Fruit fly (Drosophila melanogaster) whole organism: ENCODE measurements around the gene CG4404.
A peak's percentile ranks its signal among the peaks of the same experiment; 100 is the strongest.

Experiments used
- CG8478 ChIP-seq: fragments of >200 bp; optimal IDR thresholded peaks from 2 replicates; lab custom pipeline; 2018; ENCODE audit warnings: inconsistent platforms
- Dll ChIP-seq: fragments of >200 bp; optimal IDR thresholded peaks from 2 replicates; lab custom pipeline; 2017
- EcR ChIP-seq, 2 experiments: fragments of >200 bp; optimal IDR thresholded peaks; 2 replicates each; lab custom pipeline; 2017; ENCODE audit warnings: missing biosample characterization in 2 of 2, missing genetic modification characterization in 2 of 2, missing genetic modification reagents in 2 of 2
- pan ChIP-seq: fragments of >200 bp; optimal IDR thresholded peaks from 2 replicates; lab custom pipeline; 2017
- psq ChIP-seq: fragments of >200 bp; optimal IDR thresholded peaks from 2 replicates; lab custom pipeline; 2017
- usp ChIP-seq: fragments of >200 bp; optimal IDR thresholded peaks from 2 replicates; lab custom pipeline; 2017; ENCODE audit warnings: missing biosample characterization, missing genetic modification characterization, mixed read lengths

The CG4404 gene

DNA sequence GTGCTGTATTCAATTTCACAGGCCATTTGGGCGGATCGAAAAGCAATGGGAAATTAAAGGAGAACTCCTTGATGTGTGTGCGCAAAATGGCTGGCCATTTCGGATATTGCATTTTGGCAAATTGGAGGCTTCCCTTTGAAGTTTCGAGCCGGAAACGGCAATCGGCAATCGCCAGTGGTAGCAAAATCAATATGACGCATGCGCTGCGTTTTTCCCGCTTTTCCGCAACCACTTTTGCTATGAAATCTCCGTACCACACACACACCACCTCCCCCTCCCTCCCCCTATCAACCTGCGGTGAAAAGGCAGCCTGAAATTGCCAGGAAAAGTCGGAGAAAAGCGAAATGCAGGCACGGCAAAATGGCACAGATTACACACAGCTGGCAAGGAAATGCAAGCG, 16.5 kb upstream of the CG4404 start:
- TF ChIP-seq usp (GFP tag; lab: Kevin White, UChicago) (no peak), pan (lab: Kevin White, UChicago) (no peak)

- TF ChIP-seq psq (lab: Kevin White, UChicago) (no peak), CG8478 (lab: Kevin White, UChicago) (no peak), usp (GFP tag; lab: Kevin White, UChicago) (no peak), Dll (lab: Kevin White, UChicago) (no peak), pan (lab: Kevin White, UChicago) (no peak), EcR (GFP tag; optimal IDR thresholded peaks at IDR 0.05; lab: Kevin White, UChicago) (no peak)
These were observed 13.8 kb upstream of the CG4404 start for dm6 chrX:12919594-12919993.

- TF ChIP-seq Dll (lab: Kevin White, UChicago) (no peak), psq (lab: Kevin White, UChicago) (no peak), EcR (GFP tag; optimal IDR thresholded peaks at IDR 0.05; lab: Kevin White, UChicago) (no peak), pan (lab: Kevin White, UChicago) (no peak), usp (GFP tag; lab: Kevin White, UChicago) (no peak), CG8478 (lab: Kevin White, UChicago) (no peak)
These were observed 11.4 kb upstream of the CG4404 start, which contains the start of gene fne for dm6 chrX:12917177-12917576. fne (plus strand) TSS chrX:12917477.

DNA sequence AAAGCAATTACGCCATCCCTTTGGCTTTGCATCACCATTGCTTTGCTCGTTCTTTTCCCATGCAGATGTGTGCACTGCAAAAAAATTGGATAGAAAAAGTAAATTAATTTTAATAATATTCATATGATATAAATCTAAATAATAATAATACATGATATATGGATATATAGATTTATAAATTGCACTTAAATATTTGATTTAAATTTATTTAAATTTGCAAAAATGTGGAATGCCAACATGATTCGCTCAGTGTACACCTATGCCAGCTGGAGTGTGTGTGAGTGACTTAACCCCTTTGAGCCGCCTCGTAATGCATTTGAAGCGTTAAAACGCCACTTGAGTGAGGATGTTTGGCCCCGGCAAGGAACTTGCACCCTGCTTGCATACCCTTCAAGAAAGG, 7.9 kb upstream of the CG4404 start:
- TF ChIP-seq Dll (lab: Kevin White, UChicago) (no peak), pan (lab: Kevin White, UChicago) (no peak), usp (GFP tag; lab: Kevin White, UChicago) (no peak), CG8478 (lab: Kevin White, UChicago) (no peak), psq (lab: Kevin White, UChicago) (no peak), EcR (GFP tag; optimal IDR thresholded peaks at IDR 0.05; lab: Kevin White, UChicago) (no peak)

DNA sequence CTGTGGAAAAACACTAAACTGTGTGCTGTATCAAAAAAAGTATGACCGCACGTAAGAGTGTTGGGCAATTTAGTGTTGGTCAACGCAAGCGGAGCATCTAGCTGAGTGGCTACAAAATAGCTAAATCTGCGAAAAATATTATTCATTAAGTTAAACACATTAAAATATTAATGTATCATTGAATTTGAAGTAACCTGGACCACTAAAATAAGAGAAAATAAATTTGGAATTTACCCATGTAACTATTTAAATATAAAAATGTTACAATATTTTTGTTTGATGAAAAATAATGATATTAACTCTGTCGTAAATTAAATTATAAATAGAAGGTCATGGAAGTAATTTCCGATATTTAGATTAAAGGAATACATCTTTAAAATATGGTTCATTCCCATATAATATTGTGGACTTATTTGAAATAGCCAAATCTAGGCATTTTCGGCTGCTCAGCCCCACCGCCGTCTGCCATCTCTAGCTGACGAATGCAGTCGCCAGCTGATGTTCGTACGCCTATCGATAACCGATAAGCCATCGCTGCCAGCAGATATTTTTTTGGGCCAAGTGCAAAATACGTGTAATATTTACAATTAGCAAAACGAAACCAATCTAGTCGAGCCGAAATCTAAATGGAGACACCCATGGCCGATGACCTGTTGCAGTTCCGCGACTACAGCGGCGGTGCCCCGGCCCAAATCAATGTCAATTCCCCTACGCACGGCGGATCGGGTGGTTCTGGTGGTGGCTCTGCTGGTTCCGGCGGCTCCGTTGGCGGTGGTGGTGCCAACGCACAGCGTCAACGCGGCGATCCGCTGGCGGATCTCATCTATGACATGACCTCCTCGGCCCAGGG, 4.0 kb upstream of the CG4404 start, which contains the start of the genes Brms1 and CG4645:
TSS of gene Brms1 (minus strand) at position 46 of the 850 bp plus-strand sequence.
TSS of gene CG4645 (plus strand) at position 377 of the 850 bp plus-strand sequence.
- TF ChIP-seq EcR (GFP tag; optimal IDR thresholded peaks at IDR 0.05; lab: Kevin White, UChicago) (no peak), usp (GFP tag; lab: Kevin White, UChicago) (no peak), psq (lab: Kevin White, UChicago) (no peak), pan (lab: Kevin White, UChicago) (no peak), CG8478 (lab: Kevin White, UChicago) (no peak), Dll (lab: Kevin White, UChicago) (no peak)

DNA sequence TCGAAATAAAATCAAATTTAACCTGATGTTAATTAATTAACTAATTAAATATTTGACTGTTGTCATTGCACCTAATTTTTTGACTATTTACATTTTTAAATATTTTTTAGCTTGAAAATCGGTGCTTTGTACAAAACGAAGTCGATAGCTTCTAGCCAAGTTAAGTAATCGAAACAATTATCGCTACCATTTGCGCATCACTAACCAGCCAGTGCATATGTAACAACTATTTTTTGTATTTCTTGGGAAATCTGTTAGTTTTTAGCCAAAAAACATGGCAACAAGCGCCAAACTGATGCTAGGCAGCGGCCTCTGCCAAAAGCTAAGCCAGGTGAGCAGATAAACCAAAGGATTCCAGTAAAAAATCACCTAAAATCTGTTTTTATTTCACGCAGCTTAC, 1.1 kb upstream of the CG4404 start, which contains the start of gene mRpL49:
TSS of gene mRpL49 (plus strand) at position 192 of the 400 bp plus-strand sequence.
- no peak for TF ChIP-seq EcR (GFP tag; optimal IDR thresholded peaks at IDR 0.05; lab: Kevin White, UChicago)
- no peak for TF ChIP-seq usp (GFP tag; lab: Kevin White, UChicago)
- no peak for TF ChIP-seq pan (lab: Kevin White, UChicago)
- TF ChIP-seq psq (lab: Kevin White, UChicago): no peak
- no peak for TF ChIP-seq CG8478 (lab: Kevin White, UChicago)
- no peak for TF ChIP-seq Dll (lab: Kevin White, UChicago)

DNA sequence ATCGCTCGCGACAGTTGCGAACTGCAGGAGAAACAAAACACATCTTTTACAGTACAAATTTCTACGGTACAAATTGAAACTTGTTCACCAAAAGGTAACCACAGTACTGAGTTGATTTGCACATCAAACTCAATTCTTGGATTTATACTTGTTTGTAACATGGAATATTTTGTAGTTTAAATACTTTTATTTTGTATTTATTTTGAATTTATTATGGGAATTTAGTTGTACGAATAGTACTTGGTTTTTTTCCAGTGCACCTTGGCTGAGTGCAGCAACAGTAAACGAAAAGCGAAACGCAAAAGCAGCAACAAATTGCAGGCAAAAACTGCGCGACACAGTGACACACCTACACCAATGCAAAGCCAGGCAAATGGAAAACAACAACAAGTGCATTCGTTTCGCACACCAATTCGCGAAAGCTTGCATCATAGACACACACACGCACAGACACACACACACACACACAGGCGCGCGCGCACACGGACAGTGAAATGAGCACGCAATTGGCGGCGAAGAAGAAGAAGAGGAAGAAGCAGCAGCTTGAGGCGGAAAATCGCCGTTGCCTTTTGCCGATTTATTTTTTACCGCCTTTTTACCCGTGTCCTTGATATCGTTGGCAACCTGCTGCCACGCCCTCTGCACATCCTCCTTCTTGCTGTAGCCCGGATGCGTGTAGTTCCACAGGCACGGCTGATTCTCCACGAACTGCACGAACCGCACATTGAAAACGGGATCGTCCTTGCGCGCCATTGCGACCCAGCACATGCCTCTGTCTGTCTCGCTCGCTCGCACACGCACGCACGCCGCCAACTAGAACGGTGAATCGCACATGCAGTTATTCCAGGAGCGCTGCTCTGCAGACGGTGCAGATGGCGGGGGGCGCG, 561 bp downstream of the CG4404 start:
- TF ChIP-seq CG8478 (lab: Kevin White, UChicago): no peak
- no peak for TF ChIP-seq pan (lab: Kevin White, UChicago)
- TF ChIP-seq psq (lab: Kevin White, UChicago): no peak
- TF ChIP-seq Dll (lab: Kevin White, UChicago): peak; percentile 44
- TF ChIP-seq EcR (GFP tag; optimal IDR thresholded peaks at IDR 0.05; lab: Kevin White, UChicago): no peak
- TF ChIP-seq usp (GFP tag; lab: Kevin White, UChicago): no peak

DNA sequence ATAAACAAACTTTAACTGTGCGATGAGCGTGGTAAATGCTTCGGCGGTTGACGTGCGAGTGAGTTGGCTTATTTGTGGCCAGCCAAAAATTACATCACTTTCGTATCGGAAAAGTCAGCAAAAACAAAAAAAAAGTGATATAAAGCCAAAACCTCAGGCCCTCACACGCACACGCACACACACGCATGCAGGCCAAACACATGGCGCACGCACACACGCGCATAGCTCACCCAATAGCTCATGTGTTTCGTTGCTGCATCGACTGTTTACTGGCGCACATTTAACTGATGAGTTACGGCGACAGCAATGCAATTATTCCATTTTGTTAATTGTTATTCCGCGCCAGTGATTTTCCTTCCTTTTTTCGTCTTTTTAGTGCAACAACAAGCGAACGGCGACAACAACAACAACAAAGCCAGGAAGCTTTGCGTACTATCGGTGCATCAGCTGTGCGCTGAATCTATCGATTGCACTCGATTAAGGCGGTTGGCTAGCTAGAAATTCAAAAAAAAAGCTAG, 2.7 kb downstream of the CG4404 start, which contains the start of gene Flad1:
TSS of gene Flad1 (minus strand) at position 418 of the 518 bp plus-strand sequence.
- no peak for TF ChIP-seq usp (GFP tag; lab: Kevin White, UChicago)
- TF ChIP-seq Dll (lab: Kevin White, UChicago): no peak
- no peak for TF ChIP-seq pan (lab: Kevin White, UChicago)
- no peak for TF ChIP-seq CG8478 (lab: Kevin White, UChicago)
- TF ChIP-seq EcR (GFP tag; optimal IDR thresholded peaks at IDR 0.05; lab: Kevin White, UChicago): no peak
- TF ChIP-seq psq (lab: Kevin White, UChicago): no peak

- TF ChIP-seq Dll (lab: Kevin White, UChicago): no peak
- no peak for TF ChIP-seq usp (GFP tag; lab: Kevin White, UChicago)
- no peak for TF ChIP-seq pan (lab: Kevin White, UChicago)
- TF ChIP-seq EcR (GFP tag; optimal IDR thresholded peaks at IDR 0.05; lab: Kevin White, UChicago): no peak
- no peak for TF ChIP-seq CG8478 (lab: Kevin White, UChicago)
- no peak for TF ChIP-seq psq (lab: Kevin White, UChicago)
These were observed 4.9 kb downstream of the CG4404 start, which contains the start of gene Coq8 for dm6 chrX:12900718-12901442. Coq8 (minus strand) TSS chrX:12901114.

DNA sequence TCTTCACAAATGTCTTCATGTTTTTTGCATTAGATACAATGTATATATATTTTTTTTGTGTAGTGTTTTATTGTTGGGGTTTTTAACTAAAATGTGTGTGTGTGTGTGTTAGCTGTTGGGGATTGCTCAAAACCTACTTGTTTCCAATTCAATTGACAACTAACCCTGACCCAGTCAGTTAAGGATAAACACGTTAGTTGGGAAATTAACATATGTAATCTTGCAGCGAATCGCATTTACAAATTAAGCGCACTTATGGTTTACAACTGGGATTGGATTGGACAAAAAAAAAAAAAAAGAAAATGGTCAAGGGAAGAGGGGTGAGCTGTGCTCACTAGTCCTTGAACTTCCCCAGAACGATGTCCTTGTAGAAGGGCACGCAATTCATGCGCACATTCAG, 7.2 kb downstream of the CG4404 start, which contains the start of gene CG32650:
TSS of gene CG32650 (minus strand) at position 101 of the 400 bp plus-strand sequence.
- TF ChIP-seq EcR (GFP tag; optimal IDR thresholded peaks at IDR 0.05; lab: Kevin White, UChicago) (no peak), Dll (lab: Kevin White, UChicago) (no peak), pan (lab: Kevin White, UChicago) (no peak), usp (GFP tag; lab: Kevin White, UChicago) (no peak), CG8478 (lab: Kevin White, UChicago) (no peak), psq (lab: Kevin White, UChicago) (no peak)
